Worm (Caenorhabditis elegans) whole organism, L4/young adult: Measurements from ENCODE around the gene popl-1.

Experiments used
- W03F9.2 ChIP-seq: fragments of 150-350 bp; optimal IDR thresholded peaks from 2 replicates; lab custom pipeline; 2014; ENCODE audit warnings: missing biosample characterization, missing genetic modification characterization
- him-1 ChIP-seq: sonication (generic microtip); optimal IDR thresholded peaks from 2 replicates; lab custom pipeline; 2016; ENCODE audit warnings: missing genotype, missing genetic modification reagents, missing genetic modification characterization, missing compliant biosample characterization

DNA sequence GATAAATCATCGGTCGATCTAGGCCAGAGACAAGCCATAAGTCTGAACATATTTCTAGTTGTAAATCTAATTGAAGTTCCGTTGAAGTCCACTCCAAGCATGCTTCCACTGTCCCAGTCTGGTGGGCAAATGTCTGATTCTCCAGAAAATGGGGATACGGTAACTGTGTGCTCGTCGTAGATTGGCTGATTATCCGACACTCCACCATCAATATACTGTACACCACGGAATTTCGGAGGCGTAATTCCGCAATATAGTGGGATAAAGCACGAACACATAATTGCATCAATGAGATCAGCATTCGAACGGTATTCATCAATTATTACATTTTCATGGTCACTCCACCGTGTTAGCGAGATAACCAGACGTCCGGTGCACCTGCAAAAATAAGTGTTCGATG is 12.5 kb downstream of the popl-1 start:
- TF ChIP-seq W03F9.2 (tag; lab: Kevin White, UChicago) (no peak), him-1 (no peak)
